Worm (Caenorhabditis elegans) whole organism, early embryonic: Measurements from ENCODE around the gene C37H5.14.

Source experiments
- ama-1 ChIP-seq: fragments of 150-350 bp; optimal IDR thresholded peaks from 2 replicates; lab custom pipeline; 2014
- ceh-13 ChIP-seq: fragments of 200-800 bp; sonication (Bioruptor generic); optimal IDR thresholded peaks from 2 replicates; lab custom pipeline; 2018; ENCODE audit warnings: mild to moderate bottlenecking, missing genetic modification characterization, missing compliant biosample characterization
- scrt-1 ChIP-seq: fragments of 200-800 bp; sonication (Bioruptor generic); IDR thresholded peaks from 2 replicates; pipeline ENCODE4 v1.3.6; 2022; ENCODE audit warnings: missing genetic modification characterization, missing compliant biosample characterization

DNA sequence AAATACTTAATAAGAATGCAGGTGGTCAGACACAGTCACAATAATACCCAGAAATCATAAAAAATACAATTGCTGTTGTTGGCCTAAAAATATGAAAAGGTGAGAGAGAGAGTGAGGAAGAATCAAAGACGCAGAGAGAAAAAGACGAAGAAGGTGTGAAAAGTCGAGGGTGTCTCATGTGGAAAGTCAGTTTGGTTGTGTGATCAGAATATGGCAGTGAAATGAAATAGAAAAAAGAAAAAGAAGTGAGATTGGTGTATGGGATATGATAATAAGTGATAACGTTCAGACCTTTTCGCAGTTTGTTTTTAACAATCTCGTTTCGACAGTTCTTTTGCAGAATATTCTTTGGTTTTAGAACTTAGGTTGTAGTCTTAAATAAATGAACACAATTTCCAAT, 27.3 kb downstream of the C37H5.14 start:
- TF ChIP-seq ama-1 (lab: Kevin White, UChicago) (no peak), ceh-13 (GFP tag; lab: Kevin White, UChicago) (no peak), scrt-1 (GFP tag; lab: Robert Waterston, UW) (no peak)
